Fruit fly (Drosophila melanogaster): ENCODE measurements around the gene Tpl94D.

dm6 chr3R:23012017-23012416 lies 45.9 kb downstream of the Tpl94D start, which contains the start of gene CG6688:
- no peak for TF ChIP-seq vnd (GFP tag; IDR thresholded peaks at IDR 0.05; ENCODE audit: partially characterized antibody)
- no peak for TF ChIP-seq sr (GFP tag; IDR thresholded peaks at IDR 0.05)
- TF ChIP-seq Dad (GFP tag; optimal IDR thresholded peaks at IDR 0.05), result no peak
- TF ChIP-seq eve (GFP tag; optimal IDR thresholded peaks at IDR 0.05), result no peak

Measured in whole organism, embryonic.